Worm (Caenorhabditis elegans) whole organism, L3 larva: ENCODE data around the gene tdp-1.
A peak's percentile ranks its signal among the peaks of the same experiment; 100 is the strongest.

Experiments used
- aly-2 ChIP-seq: fragments of 150-350 bp; optimal IDR thresholded peaks from 2 replicates; lab custom pipeline; 2014; ENCODE audit warnings: missing biosample characterization, missing genetic modification characterization
- ama-1 ChIP-seq: fragments of 150-350 bp; optimal IDR thresholded peaks from 2 replicates; lab custom pipeline; 2018
- ceh-82 ChIP-seq: fragments of 150-350 bp; optimal IDR thresholded peaks from 2 replicates; lab custom pipeline; 2014; ENCODE audit warnings: missing biosample characterization, missing genetic modification characterization
- elt-1 ChIP-seq: fragments of 150-350 bp; optimal IDR thresholded peaks from 2 replicates; lab custom pipeline; 2014; ENCODE audit warnings: missing biosample characterization, missing genetic modification characterization
- hmg-11 ChIP-seq: sonication (generic microtip); optimal IDR thresholded peaks from 2 replicates; lab custom pipeline; 2016; ENCODE audit warnings: missing genetic modification characterization, missing compliant biosample characterization
- nfya-1 ChIP-seq: sonication (generic microtip); optimal IDR thresholded peaks from 2 replicates; lab custom pipeline; 2017; ENCODE audit warnings: missing genetic modification characterization, mild to moderate bottlenecking, missing compliant biosample characterization, antibody characterized with exemption, moderate library complexity; ENCODE audit not compliant: insufficient read depth
- nhr-11 ChIP-seq: fragments of 150-350 bp; optimal IDR thresholded peaks from 2 replicates; lab custom pipeline; 2014; ENCODE audit warnings: missing biosample characterization, missing genetic modification characterization
- nhr-76 ChIP-seq: fragments of 150-350 bp; sonication (generic microtip); optimal IDR thresholded peaks from 5 replicates; lab custom pipeline; 2014; ENCODE audit warnings: missing biosample characterization, missing genetic modification characterization
- snpc-4 ChIP-seq: fragments of 150-350 bp; optimal IDR thresholded peaks from 2 replicates; lab custom pipeline; 2014; ENCODE audit warnings: missing biosample characterization, missing genetic modification characterization
- unc-39 ChIP-seq: sonication (generic microtip); optimal IDR thresholded peaks from 4 replicates; lab custom pipeline; 2017; ENCODE audit warnings: missing biosample characterization, missing genetic modification characterization
- zag-1 ChIP-seq: fragments of 150-350 bp; optimal IDR thresholded peaks from 2 replicates; lab custom pipeline; 2014; ENCODE audit warnings: missing biosample characterization, missing genetic modification characterization
- ztf-11 ChIP-seq: fragments of 150-350 bp; optimal IDR thresholded peaks from 2 replicates; lab custom pipeline; 2014; ENCODE audit warnings: missing biosample characterization, missing genetic modification characterization

ce11 chrII:9029218-9029672, 31.6 kb downstream of the tdp-1 start, which contains the start of gene F37B12.1:
- TF ChIP-seq ceh-82 (no peak), zag-1 (tag; lab: Kevin White, UChicago) (no peak), nhr-11 (no peak), hmg-11 (tag; lab: Kevin White, UChicago) (no peak), unc-39 (tag; lab: Kevin White, UChicago) (no peak), snpc-4 (tag; lab: Kevin White, UChicago) (no peak), nhr-76 (no peak), aly-2 (no peak), ztf-11 (no peak), elt-1 (no peak), ama-1 (lab: Kevin White, UChicago) (peak; percentile 2), nfya-1 (tag; lab: Kevin White, UChicago) (no peak)
